Fruit fly (Drosophila melanogaster) whole organism, embryonic: ENCODE measurements around the gene CG43897.

ENCODE experiments used
- Adf1 ChIP-seq: fragments of 200-800 bp; sonication (Bioruptor generic); IDR thresholded peaks from 2 replicates; pipeline ENCODE4 v1.3.6; 2022; ENCODE audit warnings: missing biosample characterization, missing genetic modification characterization
- B-H2 ChIP-seq: fragments of 200-800 bp; sonication (Bioruptor generic); optimal IDR thresholded peaks from 2 replicates; lab custom pipeline; 2018; ENCODE audit warnings: missing biosample characterization, mild to moderate bottlenecking, missing genetic modification characterization
- Bteb2 ChIP-seq: fragments of 200-800 bp; sonication (Bioruptor generic); optimal IDR thresholded peaks from 2 replicates; lab custom pipeline; 2016; ENCODE audit warnings: missing biosample characterization, missing genetic modification characterization
- CG10431 ChIP-seq: fragments of 200-800 bp; sonication (Bioruptor generic); optimal IDR thresholded peaks from 3 replicates; lab custom pipeline; 2018; ENCODE audit warnings: missing biosample characterization, mild to moderate bottlenecking, missing genetic modification characterization
- CG12071 ChIP-seq: fragments of 200-800 bp; sonication (Bioruptor generic); optimal IDR thresholded peaks from 3 replicates; lab custom pipeline; 2018; ENCODE audit warnings: missing biosample characterization, mild to moderate bottlenecking, missing genetic modification characterization
- CG12942 ChIP-seq: fragments of 200-800 bp; sonication (Bioruptor generic); optimal IDR thresholded peaks from 3 replicates; lab custom pipeline; 2016; ENCODE audit warnings: missing biosample characterization, missing genetic modification characterization
- CG15269 ChIP-seq: fragments of 200-800 bp; sonication (Bioruptor generic); optimal IDR thresholded peaks from 2 replicates; lab custom pipeline; 2018; ENCODE audit warnings: missing biosample characterization, mild to moderate bottlenecking, missing genetic modification characterization, moderate library complexity
- CG17328 ChIP-seq: fragments of 200-800 bp; sonication (Bioruptor generic); IDR thresholded peaks from 2 replicates; pipeline ENCODE4 v1.3.6; 2022; ENCODE audit warnings: missing biosample characterization, missing genetic modification characterization
- CG17568 ChIP-seq: fragments of 200-800 bp; sonication (Bioruptor generic); optimal IDR thresholded peaks from 2 replicates; lab custom pipeline; 2018; ENCODE audit warnings: missing biosample characterization, mild to moderate bottlenecking, missing genetic modification characterization, moderate library complexity
- CG17829 ChIP-seq: fragments of 200-800 bp; optimal IDR thresholded peaks from 2 replicates; lab custom pipeline; 2019; ENCODE audit warnings: missing biosample characterization, mild to moderate bottlenecking, missing genetic modification characterization, moderate library complexity
- CG1792 ChIP-seq: fragments of 200-800 bp; sonication (Bioruptor generic); optimal IDR thresholded peaks from 2 replicates; lab custom pipeline; 2016; ENCODE audit warnings: missing biosample characterization, missing genetic modification characterization
- CG2678 ChIP-seq: fragments of 200-800 bp; sonication (Bioruptor generic); optimal IDR thresholded peaks from 3 replicates; lab custom pipeline; 2019; ENCODE audit warnings: missing biosample characterization, mild to moderate bottlenecking, missing genetic modification characterization, moderate library complexity
- CG6175 ChIP-seq: fragments of 200-800 bp; sonication (Bioruptor generic); IDR thresholded peaks from 3 replicates; pipeline ENCODE4 v1.3.6; 2022; ENCODE audit warnings: missing biosample characterization, missing genetic modification characterization
- CG6765 ChIP-seq: fragments of 200-800 bp; sonication (Bioruptor generic); optimal IDR thresholded peaks from 3 replicates; lab custom pipeline; 2017; ENCODE audit warnings: missing biosample characterization, mild to moderate bottlenecking, missing genetic modification characterization
- CG6854 ChIP-seq: fragments of 200-800 bp; sonication (Bioruptor generic); optimal IDR thresholded peaks from 3 replicates; lab custom pipeline; 2017; ENCODE audit warnings: missing biosample characterization, mild to moderate bottlenecking, missing genetic modification characterization
- Ets65A ChIP-seq: fragments of 200-800 bp; sonication (Bioruptor generic); peaks from one replicate; lab custom pipeline; 2016; ENCODE audit warnings: missing biosample characterization, missing genetic modification characterization
- Hey ChIP-seq: fragments of 200-800 bp; sonication (Bioruptor generic); optimal IDR thresholded peaks from 3 replicates; lab custom pipeline; 2018; ENCODE audit warnings: missing biosample characterization, mild to moderate bottlenecking, missing genetic modification characterization
- Med ChIP-seq: fragments of 200-800 bp; sonication (Bioruptor generic); peaks from one replicate; lab custom pipeline; 2016; ENCODE audit warnings: missing biosample characterization, missing genetic modification characterization, mild to moderate bottlenecking, inconsistent platforms, moderate library complexity
- PHDP ChIP-seq: fragments of 200-800 bp; sonication (Bioruptor generic); optimal IDR thresholded peaks from 3 replicates; lab custom pipeline; 2018; ENCODE audit warnings: missing biosample characterization, mild to moderate bottlenecking, missing genetic modification characterization, moderate library complexity
- Pdp1 ChIP-seq, 2 experiments: fragments of 200-800 bp; sonication (Bioruptor generic); optimal IDR thresholded peaks; 3 replicates each; lab custom pipeline; 2016; ENCODE audit warnings: missing biosample characterization in 2 of 2, missing genetic modification characterization in 2 of 2, mild to moderate bottlenecking in 1 of 2, moderate library complexity in 1 of 2
- Sox100B ChIP-seq: fragments of 200-800 bp; sonication (Bioruptor generic); optimal IDR thresholded peaks from 3 replicates; lab custom pipeline; 2018; ENCODE audit warnings: missing biosample characterization, mild to moderate bottlenecking, missing genetic modification characterization
- Xrp1 ChIP-seq: fragments of 200-800 bp; sonication (Bioruptor generic); IDR thresholded peaks from 2 replicates; pipeline ENCODE4 v1.3.6; 2022; ENCODE audit warnings: missing biosample characterization, missing genetic modification characterization
- abd-A ChIP-seq: fragments of 200-800 bp; sonication (Bioruptor generic); optimal IDR thresholded peaks from 3 replicates; lab custom pipeline; 2019; ENCODE audit warnings: missing biosample characterization, mild to moderate bottlenecking, missing genetic modification characterization, moderate library complexity
- cas ChIP-seq: fragments of 200-800 bp; sonication (Bioruptor generic); IDR thresholded peaks from 2 replicates; pipeline ENCODE4 v1.3.6; 2022; ENCODE audit warnings: missing biosample characterization, missing genetic modification characterization
- chm ChIP-seq: fragments of 200-800 bp; sonication (Bioruptor generic); IDR thresholded peaks from 2 replicates; pipeline ENCODE4 v1.3.6; 2022; ENCODE audit warnings: missing biosample characterization, missing genetic modification characterization
- crol ChIP-seq: fragments of 200-800 bp; sonication (Bioruptor generic); IDR thresholded peaks from 2 replicates; pipeline ENCODE4 v1.3.6; 2022; ENCODE audit warnings: missing biosample characterization, missing genetic modification characterization
- cwo ChIP-seq: fragments of 200-800 bp; sonication (Bioruptor generic); optimal IDR thresholded peaks from 3 replicates; lab custom pipeline; 2017; ENCODE audit warnings: missing biosample characterization, missing genetic modification characterization, mild to moderate bottlenecking, moderate library complexity, missing genetic modification reagents
- exex ChIP-seq: fragments of 200-800 bp; sonication (Bioruptor generic); optimal IDR thresholded peaks from 4 replicates; lab custom pipeline; 2018; ENCODE audit warnings: missing biosample characterization, mild to moderate bottlenecking, missing genetic modification characterization, moderate library complexity
- gfzf ChIP-seq: fragments of 200-800 bp; sonication (Bioruptor generic); optimal IDR thresholded peaks from 2 replicates; lab custom pipeline; 2016; ENCODE audit warnings: missing biosample characterization, mild to moderate bottlenecking, missing genetic modification characterization, moderate library complexity
- grn ChIP-seq: fragments of 200-800 bp; sonication (Bioruptor generic); optimal IDR thresholded peaks from 3 replicates; lab custom pipeline; 2017; ENCODE audit warnings: missing biosample characterization, missing genetic modification characterization
- lab ChIP-seq: fragments of 200-800 bp; sonication (Bioruptor generic); optimal IDR thresholded peaks from 3 replicates; lab custom pipeline; 2017; ENCODE audit warnings: missing biosample characterization, missing genetic modification characterization, mild to moderate bottlenecking, moderate library complexity, missing genetic modification reagents
- mirr ChIP-seq: fragments of 200-800 bp; sonication (Bioruptor generic); optimal IDR thresholded peaks from 3 replicates; lab custom pipeline; 2018; ENCODE audit warnings: missing biosample characterization, mild to moderate bottlenecking, missing genetic modification characterization
- pum ChIP-seq: fragments of 200-800 bp; sonication (Bioruptor generic); optimal IDR thresholded peaks from 2 replicates; lab custom pipeline; 2016; ENCODE audit warnings: missing biosample characterization, missing genetic modification characterization
- scrt ChIP-seq: fragments of 200-800 bp; sonication (Bioruptor generic); optimal IDR thresholded peaks from 2 replicates; lab custom pipeline; 2018; ENCODE audit warnings: missing biosample characterization, mild to moderate bottlenecking, missing genetic modification characterization, moderate library complexity
- sd ChIP-seq: fragments of 200-800 bp; sonication (Bioruptor generic); optimal IDR thresholded peaks from 3 replicates; lab custom pipeline; 2018; ENCODE audit warnings: missing biosample characterization, mild to moderate bottlenecking, missing genetic modification characterization, moderate library complexity
- slbo ChIP-seq: fragments of 200-800 bp; sonication (Bioruptor generic); IDR thresholded peaks from 2 replicates; pipeline ENCODE4 v1.3.6; 2022; ENCODE audit warnings: missing biosample characterization, missing genetic modification characterization
- sob ChIP-seq: fragments of 200-800 bp; sonication (Bioruptor generic); IDR thresholded peaks from 2 replicates; pipeline ENCODE4 v1.3.6; 2022; ENCODE audit warnings: missing biosample characterization, missing genetic modification characterization
- sug ChIP-seq: fragments of 200-800 bp; optimal IDR thresholded peaks from 2 replicates; lab custom pipeline; 2019; ENCODE audit warnings: missing biosample characterization, mild to moderate bottlenecking, missing genetic modification characterization, moderate library complexity
- unpg ChIP-seq: fragments of 200-800 bp; sonication (Bioruptor generic); optimal IDR thresholded peaks from 3 replicates; lab custom pipeline; 2018; ENCODE audit warnings: missing biosample characterization, mild to moderate bottlenecking, missing genetic modification characterization, moderate library complexity

Gene CG43897

dm6 chr3L:9766364-9766763 lies 47.3 kb upstream of the CG43897 start:
- TF ChIP-seq CG10431 (GFP tag; lab: Kevin White, UChicago) (no peak), Pdp1 (GFP tag; optimal IDR thresholded peaks at IDR 0.05; lab: Kevin White, UChicago) (peak in 1 of 2 experiments; percentile 66)

- TF ChIP-seq CG1792 (GFP tag; lab: Kevin White, UChicago) (no peak), unpg (GFP tag; lab: Kevin White, UChicago) (peak; percentile 0), scrt (GFP tag; lab: Kevin White, UChicago) (no peak), B-H2 (GFP tag; lab: Kevin White, UChicago) (peak; percentile 5), PHDP (tag; lab: Kevin White, UChicago) (peak; percentile 33), Xrp1 (GFP tag; lab: Robert Waterston, UW) (no peak), CG17568 (GFP tag; lab: Kevin White, UChicago) (peak; percentile 17), exex (peak; percentile 94), sug (tag; lab: Kevin White, UChicago) (peak; percentile 38), Med (peak; percentile 40), pum (GFP tag; lab: Kevin White, UChicago) (no peak), CG6765 (GFP tag; lab: Kevin White, UChicago) (peak; percentile 0), CG12071 (GFP tag; lab: Kevin White, UChicago) (peak; percentile 15), CG2678 (tag; lab: Kevin White, UChicago) (peak; percentile 22), sd (tag; lab: Kevin White, UChicago) (peak; percentile 25), CG17328 (no peak), CG6854 (peak; percentile 27)
These were observed 45.9 kb upstream of the CG43897 start for dm6 chr3L:9767636-9768358.

DNA sequence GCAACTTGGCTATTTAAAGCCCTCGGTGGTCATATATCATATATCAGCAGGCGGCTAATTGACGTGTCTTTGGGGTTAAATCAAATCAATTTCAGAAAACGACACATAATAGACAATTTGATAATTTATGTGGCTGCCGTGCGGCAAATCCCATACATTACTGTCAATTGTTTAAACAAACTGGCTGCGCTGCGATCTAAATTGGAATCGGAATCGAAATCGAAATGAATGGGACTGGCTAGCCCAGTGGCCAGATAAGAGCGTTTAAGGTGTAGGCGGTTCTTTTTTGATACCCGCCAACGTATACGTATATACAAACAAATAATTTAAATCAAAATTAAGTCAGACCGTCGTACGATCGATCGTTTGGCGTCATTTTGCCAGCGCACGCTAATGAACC lies 45.3 kb upstream of the CG43897 start:
- TF ChIP-seq mirr (peak; percentile 53), grn (GFP tag; lab: Kevin White, UChicago) (peak; percentile 57), sug (tag; lab: Kevin White, UChicago) (peak; percentile 51), Bteb2 (GFP tag; lab: Kevin White, UChicago) (no peak), CG6175 (GFP tag; lab: Robert Waterston, UW) (no peak), chm (GFP tag; lab: Robert Waterston, UW) (no peak), exex (peak; percentile 75), CG15269 (tag; lab: Kevin White, UChicago) (peak; percentile 1), lab (GFP tag; lab: Kevin White, UChicago) (peak; percentile 94), slbo (GFP tag; lab: Robert Waterston, UW) (no peak), CG12942 (GFP tag; lab: Kevin White, UChicago) (no peak), Pdp1 (GFP tag; optimal IDR thresholded peaks at IDR 0.05; lab: Kevin White, UChicago) (peak in 1 of 2 experiments; percentile 46), cwo (GFP tag; lab: Kevin White, UChicago) (peak; percentile 77)

dm6 chr3L:9775728-9776127 lies 37.9 kb upstream of the CG43897 start:
- TF ChIP-seq Med (peak; percentile 60), cas (GFP tag; lab: Robert Waterston, UW) (no peak), Ets65A (GFP tag; lab: Kevin White, UChicago) (peak; percentile 53), Sox100B (no peak), cwo (GFP tag; lab: Kevin White, UChicago) (peak; percentile 75), Hey (peak; percentile 18), abd-A (tag; lab: Kevin White, UChicago) (peak; percentile 64), CG17829 (tag; lab: Kevin White, UChicago) (no peak), gfzf (no peak), Adf1 (GFP tag; lab: Robert Waterston, UW) (no peak), sob (GFP tag; lab: Robert Waterston, UW) (0 out of 2 replicates have a peak, but pooled peaks have one; percentile 9), crol (GFP tag; lab: Robert Waterston, UW) (peak; percentile 67)
